Worm (Caenorhabditis elegans) whole organism, late embryonic: Measurements from ENCODE around the gene K10H10.10.

Source experiments
- ama-1 ChIP-seq: fragments of 150-350 bp; optimal IDR thresholded peaks from 2 replicates; lab custom pipeline; 2014
- hlh-30 ChIP-seq: sonication (generic microtip); optimal IDR thresholded peaks from 2 replicates; lab custom pipeline; 2017; ENCODE audit warnings: antibody characterized with exemption, missing genetic modification characterization, missing compliant biosample characterization; ENCODE audit not compliant: insufficient read depth

- TF ChIP-seq ama-1 (lab: Kevin White, UChicago), result no peak
- TF ChIP-seq hlh-30 (tag; lab: Kevin White, UChicago), result no peak
Measured at ce11 chrII:14501447-14501846, 6.1 kb upstream of the K10H10.10 start, which contains the start of gene K10H10.5.
